Worm (Caenorhabditis elegans) whole organism, midembryonic: ENCODE data around the gene C23G10.10.

Source experiments
- T22C8.4 ChIP-seq: fragments of 200-800 bp; sonication (Bioruptor generic); IDR thresholded peaks from 2 replicates; pipeline ENCODE4 v1.3.6; 2022; ENCODE audit warnings: missing genetic modification characterization, missing compliant biosample characterization
- flt-1 ChIP-seq: fragments of 200-800 bp; sonication (Bioruptor generic); IDR thresholded peaks from 2 replicates; pipeline ENCODE4 v1.3.6; 2022; ENCODE audit warnings: missing genetic modification characterization, missing compliant biosample characterization
- ref-1 ChIP-seq: fragments of 200-800 bp; sonication (Bioruptor generic); conservative IDR thresholded peaks from 2 replicates; pipeline ENCODE4 v1.3.6; 2022; ENCODE audit warnings: missing genetic modification reagents, missing genetic modification characterization, missing compliant biosample characterization
- tab-1 ChIP-seq: fragments of 200-800 bp; sonication (Bioruptor generic); IDR thresholded peaks from 2 replicates; pipeline ENCODE4 v1.3.6; 2022; ENCODE audit warnings: missing genetic modification characterization, missing compliant biosample characterization
- ztf-23 ChIP-seq: fragments of 200-800 bp; sonication (Bioruptor generic); IDR thresholded peaks from 2 replicates; pipeline ENCODE4 v1.3.6; 2022; ENCODE audit warnings: missing genetic modification reagents, missing genetic modification characterization, missing compliant biosample characterization

DNA sequence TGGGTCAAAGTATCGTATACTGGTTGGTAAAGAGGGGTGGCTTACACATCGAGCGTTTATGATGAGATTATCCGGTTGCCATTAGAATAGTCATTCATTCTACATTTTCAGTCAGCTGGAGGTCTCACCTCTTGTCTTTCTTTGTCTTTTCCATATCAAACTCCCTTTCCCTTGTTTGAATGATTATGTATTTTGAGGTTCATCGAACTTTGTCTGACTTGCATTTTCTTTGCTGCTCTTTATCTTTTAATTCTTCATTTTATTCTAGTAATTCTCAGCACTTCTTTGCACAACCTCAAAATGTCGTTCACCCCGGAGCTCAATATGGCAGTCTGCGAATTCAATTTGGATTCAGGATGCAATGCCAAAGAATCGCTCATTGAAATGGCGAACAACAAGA lies 26.7 kb upstream of the C23G10.10 start, which contains the start of gene T12A2.3:
- TF ChIP-seq ztf-23 (GFP tag; lab: Robert Waterston, UW) (no peak), T22C8.4 (GFP tag; lab: Robert Waterston, UW) (no peak), flt-1 (GFP tag; lab: Robert Waterston, UW) (no peak), ref-1 (GFP tag; lab: Robert Waterston, UW) (no peak), tab-1 (no peak)
